Worm (Caenorhabditis elegans): ENCODE results near the gene pas-7.

pas-7 gene

DNA sequence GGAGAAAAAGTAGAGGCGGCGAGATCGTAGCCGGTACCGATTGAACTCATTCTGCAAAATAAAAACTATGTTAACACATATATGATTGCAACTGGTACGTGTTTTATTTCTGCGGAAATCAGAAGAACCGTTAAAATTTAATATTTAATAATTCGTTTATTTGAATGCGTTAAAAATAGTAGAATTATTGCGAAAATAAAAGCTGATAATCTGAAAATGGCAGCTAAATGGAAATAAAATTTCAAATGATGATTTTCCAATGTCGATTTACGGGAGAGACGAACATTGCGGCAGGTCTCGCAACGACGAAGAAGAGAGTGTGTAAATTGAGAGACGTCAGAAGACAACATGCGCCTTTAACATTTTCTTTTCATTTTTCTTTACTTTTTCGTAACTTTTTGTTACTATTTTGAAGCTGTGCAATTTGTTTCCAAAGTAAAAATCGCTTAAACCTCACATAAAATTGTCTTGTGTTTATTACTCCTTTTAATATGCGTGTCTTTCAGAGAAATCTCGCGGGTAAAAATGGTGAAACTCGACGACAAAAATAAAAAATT lies at the start of gene pas-7, which contains the start of gene puf-12:
Gene pas-7 (minus strand): TSS at position 51 of the 557 bp plus-strand sequence.
Gene puf-12 (plus strand): TSS at position 507 of the 557 bp plus-strand sequence.
- TF ChIP-seq sea-1 (GFP tag; conservative IDR thresholded peaks at IDR 0.05) (no peak), hmbx-1 (tag; optimal IDR thresholded peaks at IDR 0.05) (no peak)

DNA sequence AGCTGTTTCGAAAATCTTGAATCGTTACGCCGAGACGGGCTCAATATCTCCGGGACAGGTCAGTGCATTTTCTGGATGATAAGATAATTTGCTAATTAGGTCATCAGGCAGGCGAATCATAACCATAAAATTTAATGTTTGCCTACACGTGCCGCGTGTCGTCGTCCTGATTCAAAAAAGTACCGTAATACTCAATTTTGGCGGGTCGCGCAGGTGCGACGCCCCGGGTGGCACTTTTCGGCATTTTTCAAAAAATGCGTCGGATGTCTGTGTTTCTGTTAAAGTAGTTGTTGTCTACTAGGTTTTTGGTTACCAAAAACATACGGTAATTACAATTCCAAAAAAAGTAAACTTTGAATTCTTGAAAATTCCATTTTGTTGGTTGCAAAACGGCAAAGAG lies 47.8 kb upstream of the pas-7 start:
- TF ChIP-seq ets-7 (tag; optimal IDR thresholded peaks at IDR 0.05) (no peak), tbx-11 (GFP tag; IDR thresholded peaks at IDR 0.05) (no peak), hmg-4 (GFP tag; optimal IDR thresholded peaks at IDR 0.05) (no peak), ama-1 (optimal IDR thresholded peaks at IDR 0.05) (no peak), ceh-13 (GFP tag; optimal IDR thresholded peaks at IDR 0.05) (no peak), hnd-1 (tag; optimal IDR thresholded peaks at IDR 0.05) (no peak), B0310.2 (tag; optimal IDR thresholded peaks at IDR 0.05) (no peak), scrt-1 (GFP tag; IDR thresholded peaks at IDR 0.05) (no peak), hmbx-1 (tag; optimal IDR thresholded peaks at IDR 0.05) (no peak)

DNA sequence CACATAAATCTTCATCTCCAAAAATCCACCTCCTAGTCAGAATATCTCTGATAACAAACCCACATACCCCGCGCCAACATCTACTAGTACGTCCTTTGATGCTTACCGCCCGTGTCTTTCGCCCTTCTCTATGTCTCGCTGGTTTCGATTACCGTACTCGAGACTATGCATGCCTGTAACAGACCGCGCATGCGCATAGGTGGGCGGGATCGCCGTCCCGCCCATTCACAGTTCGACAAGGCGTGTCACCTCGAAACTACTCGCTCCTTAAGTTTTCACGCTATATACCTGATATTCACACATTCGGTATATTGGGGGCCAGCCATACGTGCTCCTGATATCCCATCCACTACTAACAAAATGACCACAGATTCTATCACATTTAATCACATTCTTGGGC lies 46.8 kb upstream of the pas-7 start, which contains the start of gene pax-3:
Gene pax-3 (plus strand): TSS at position 83 of the 400 bp plus-strand sequence.
- no peak for TF ChIP-seq tbx-11 (GFP tag; IDR thresholded peaks at IDR 0.05)
- no peak for TF ChIP-seq tbx-37 (GFP tag; conservative IDR thresholded peaks at IDR 0.05)
- no peak for TF ChIP-seq ets-7 (tag; optimal IDR thresholded peaks at IDR 0.05)
- TF ChIP-seq hmg-4 (GFP tag; optimal IDR thresholded peaks at IDR 0.05) = no peak
- TF ChIP-seq ama-1 (optimal IDR thresholded peaks at IDR 0.05) = no peak
- TF ChIP-seq aly-1 (tag; optimal IDR thresholded peaks at IDR 0.05) = no peak
- no peak for TF ChIP-seq pes-1 (GFP tag; IDR thresholded peaks at IDR 0.05)
- no peak for TF ChIP-seq B0310.2 (tag; optimal IDR thresholded peaks at IDR 0.05)
- no peak for TF ChIP-seq sea-1 (GFP tag; conservative IDR thresholded peaks at IDR 0.05)
- TF ChIP-seq ceh-36 (tag; optimal IDR thresholded peaks at IDR 0.05) = no peak
- TF ChIP-seq tra-4 (tag; optimal IDR thresholded peaks at IDR 0.05) = no peak
- TF ChIP-seq hmbx-1 (tag; optimal IDR thresholded peaks at IDR 0.05) = no peak
- TF ChIP-seq hnd-1 (tag; optimal IDR thresholded peaks at IDR 0.05) = no peak
- TF ChIP-seq flt-1 (GFP tag; IDR thresholded peaks at IDR 0.05) = no peak
- no peak for TF ChIP-seq F13C5.2 (tag; optimal IDR thresholded peaks at IDR 0.05)

DNA sequence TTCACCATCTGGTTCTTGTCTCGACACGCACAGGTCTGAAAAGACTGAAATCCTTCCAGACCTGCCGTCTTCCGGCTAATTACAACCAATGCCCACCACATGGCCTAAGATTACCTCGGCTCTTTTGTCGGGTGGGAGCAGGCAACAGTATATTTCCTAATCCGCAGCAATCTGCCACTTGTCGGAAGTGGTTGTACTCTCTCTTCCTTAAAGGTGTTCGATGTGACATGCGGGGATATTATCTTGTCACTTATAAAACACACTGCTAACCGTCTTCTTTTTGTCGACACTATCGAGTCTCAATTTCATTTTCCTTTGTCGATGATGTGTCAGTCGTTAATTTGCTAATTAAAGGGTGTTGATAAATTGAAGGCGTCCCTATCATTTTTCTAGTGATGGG lies 44.4 kb upstream of the pas-7 start, which contains the start of gene F27E5.3:
Gene F27E5.3 (minus strand): TSS at position 101 of the 400 bp plus-strand sequence.
- no peak for TF ChIP-seq scrt-1 (GFP tag; IDR thresholded peaks at IDR 0.05)
- TF ChIP-seq sea-1 (GFP tag; conservative IDR thresholded peaks at IDR 0.05) = no peak
- TF ChIP-seq ama-1 (optimal IDR thresholded peaks at IDR 0.05) = no peak
- TF ChIP-seq hnd-1 (tag; optimal IDR thresholded peaks at IDR 0.05) = no peak
- TF ChIP-seq hmbx-1 (tag; optimal IDR thresholded peaks at IDR 0.05) = no peak
- TF ChIP-seq B0310.2 (tag; optimal IDR thresholded peaks at IDR 0.05) = no peak
- TF ChIP-seq tbx-37 (GFP tag; conservative IDR thresholded peaks at IDR 0.05) = no peak
- no peak for TF ChIP-seq tra-4 (tag; optimal IDR thresholded peaks at IDR 0.05)
- no peak for TF ChIP-seq hmg-4 (GFP tag; optimal IDR thresholded peaks at IDR 0.05)
- TF ChIP-seq F13C5.2 (tag; optimal IDR thresholded peaks at IDR 0.05) = no peak
- TF ChIP-seq ets-7 (tag; optimal IDR thresholded peaks at IDR 0.05) = no peak
- TF ChIP-seq pes-1 (GFP tag; IDR thresholded peaks at IDR 0.05) = no peak

DNA sequence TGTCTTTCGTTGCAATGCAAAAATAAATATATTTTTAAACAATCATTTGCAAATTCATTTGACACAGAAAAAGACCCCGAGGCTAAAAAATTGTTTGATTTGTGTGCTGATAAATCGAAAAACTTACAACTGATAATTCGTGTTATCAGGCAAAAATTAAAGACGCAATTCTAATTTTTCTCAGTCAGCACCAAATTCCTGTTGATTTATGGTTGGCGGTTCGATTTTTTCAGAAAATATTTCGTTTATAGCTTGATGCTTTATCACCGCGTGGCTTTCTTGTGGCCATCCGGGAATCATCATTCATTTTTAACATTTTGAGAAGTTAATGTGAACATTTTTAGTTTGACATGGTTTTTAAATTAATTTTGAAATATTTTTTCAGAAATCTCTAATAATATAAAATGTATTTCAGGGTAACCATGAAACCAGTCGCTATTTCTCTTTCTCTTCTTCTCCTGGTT lies 39.6 kb upstream of the pas-7 start, which contains the start of gene asah-2:
Gene asah-2 (plus strand): TSS at position 414 of the 464 bp plus-strand sequence.
- TF ChIP-seq scrt-1 (GFP tag; IDR thresholded peaks at IDR 0.05) = no peak
- no peak for TF ChIP-seq ets-7 (tag; optimal IDR thresholded peaks at IDR 0.05)
- no peak for TF ChIP-seq pes-1 (GFP tag; IDR thresholded peaks at IDR 0.05)
- TF ChIP-seq sea-1 (GFP tag; conservative IDR thresholded peaks at IDR 0.05) = no peak
- no peak for TF ChIP-seq tbx-11 (GFP tag; IDR thresholded peaks at IDR 0.05)
- TF ChIP-seq tbx-37 (GFP tag; conservative IDR thresholded peaks at IDR 0.05) = no peak
- TF ChIP-seq B0310.2 (tag; optimal IDR thresholded peaks at IDR 0.05) = no peak
- no peak for TF ChIP-seq hmbx-1 (tag; optimal IDR thresholded peaks at IDR 0.05)
- no peak for TF ChIP-seq tra-4 (tag; optimal IDR thresholded peaks at IDR 0.05)
- no peak for TF ChIP-seq ceh-13 (GFP tag; optimal IDR thresholded peaks at IDR 0.05)
- TF ChIP-seq ceh-36 (tag; optimal IDR thresholded peaks at IDR 0.05) = no peak
- TF ChIP-seq ama-1 (optimal IDR thresholded peaks at IDR 0.05) = no peak
- TF ChIP-seq F13C5.2 (tag; optimal IDR thresholded peaks at IDR 0.05) = no peak
- no peak for TF ChIP-seq aly-1 (tag; optimal IDR thresholded peaks at IDR 0.05)
- TF ChIP-seq flt-1 (GFP tag; IDR thresholded peaks at IDR 0.05) = no peak
- no peak for TF ChIP-seq hmg-4 (GFP tag; optimal IDR thresholded peaks at IDR 0.05)

DNA sequence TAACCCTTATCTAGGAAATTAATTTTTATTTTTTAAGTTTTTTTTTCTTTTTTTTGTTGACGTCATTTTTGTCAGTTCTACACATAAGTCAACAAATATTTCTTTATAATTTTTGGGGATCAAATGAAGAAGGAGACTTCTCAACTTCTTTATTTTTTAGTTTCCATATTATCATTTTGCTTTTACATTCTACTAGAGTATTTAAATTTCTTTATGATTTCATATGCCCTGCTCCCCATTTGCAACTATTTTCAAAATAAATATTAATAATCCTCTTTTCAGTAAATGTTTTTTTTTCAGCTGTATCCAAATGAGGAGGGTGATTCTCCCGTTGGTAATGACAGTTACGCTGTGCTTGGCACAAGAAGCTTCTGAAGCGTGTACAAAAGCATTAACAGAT lies 37.7 kb upstream of the pas-7 start, which contains the start of gene phg-1:
Gene phg-1 (plus strand): TSS at position 301 of the 400 bp plus-strand sequence.
- TF ChIP-seq ceh-13 (GFP tag; optimal IDR thresholded peaks at IDR 0.05) (no peak), ets-7 (tag; optimal IDR thresholded peaks at IDR 0.05) (no peak), sea-1 (GFP tag; conservative IDR thresholded peaks at IDR 0.05) (no peak), B0310.2 (tag; optimal IDR thresholded peaks at IDR 0.05) (no peak), ama-1 (optimal IDR thresholded peaks at IDR 0.05) (no peak)

DNA sequence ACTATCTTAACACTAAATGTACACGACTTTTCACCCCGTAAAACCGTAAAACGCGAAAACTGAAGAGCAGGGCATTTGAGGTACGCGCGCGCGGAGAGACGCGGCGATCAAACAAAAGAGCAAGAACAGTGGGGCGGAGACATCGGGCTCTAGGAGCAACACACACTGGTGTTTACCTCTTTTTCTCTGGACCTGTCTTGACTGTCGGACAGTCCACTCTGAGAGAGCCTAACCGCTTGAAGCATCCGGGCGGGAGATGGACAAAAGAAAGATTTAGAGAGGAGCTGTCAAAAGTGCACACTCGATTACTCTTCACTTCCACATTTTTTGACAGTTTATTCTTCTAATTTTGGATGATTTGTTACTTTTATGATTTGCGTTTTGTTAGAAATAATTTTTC lies 37.1 kb upstream of the pas-7 start:
- no peak for TF ChIP-seq aly-1 (tag; optimal IDR thresholded peaks at IDR 0.05)
- no peak for TF ChIP-seq ets-7 (tag; optimal IDR thresholded peaks at IDR 0.05)
- no peak for TF ChIP-seq hmg-4 (GFP tag; optimal IDR thresholded peaks at IDR 0.05)
- TF ChIP-seq scrt-1 (GFP tag; IDR thresholded peaks at IDR 0.05) = no peak
- TF ChIP-seq B0310.2 (tag; optimal IDR thresholded peaks at IDR 0.05) = no peak
- TF ChIP-seq hmbx-1 (tag; optimal IDR thresholded peaks at IDR 0.05) = no peak
- no peak for TF ChIP-seq ceh-13 (GFP tag; optimal IDR thresholded peaks at IDR 0.05)
- TF ChIP-seq ceh-36 (tag; optimal IDR thresholded peaks at IDR 0.05) = no peak
- TF ChIP-seq sea-1 (GFP tag; conservative IDR thresholded peaks at IDR 0.05) = no peak
- no peak for TF ChIP-seq pes-1 (GFP tag; IDR thresholded peaks at IDR 0.05)
- no peak for TF ChIP-seq tbx-37 (GFP tag; conservative IDR thresholded peaks at IDR 0.05)
- no peak for TF ChIP-seq tbx-11 (GFP tag; IDR thresholded peaks at IDR 0.05)
